Fruit fly (Drosophila melanogaster) whole organism, prepupa: ENCODE results near the gene CG13692.

Source experiments
- Blimp-1 ChIP-seq: fragments of 200-800 bp; sonication (Bioruptor generic); optimal IDR thresholded peaks from 3 replicates; lab custom pipeline; 2017; ENCODE audit warnings: missing biosample characterization, missing genetic modification characterization, mild to moderate bottlenecking, moderate library complexity, missing genetic modification reagents
- CG10669 ChIP-seq: fragments of 200-800 bp; sonication (Bioruptor generic); optimal IDR thresholded peaks from 3 replicates; lab custom pipeline; 2018; ENCODE audit warnings: missing biosample characterization, mild to moderate bottlenecking, missing genetic modification characterization, moderate library complexity
- CG11294 ChIP-seq: fragments of 200-800 bp; sonication (Bioruptor generic); IDR thresholded peaks from 2 replicates; pipeline ENCODE4 v1.3.6; 2022; ENCODE audit warnings: missing biosample characterization, missing genetic modification characterization
- CG11762 ChIP-seq: fragments of 200-800 bp; sonication (Bioruptor generic); optimal IDR thresholded peaks from 3 replicates; lab custom pipeline; 2016; ENCODE audit warnings: missing biosample characterization, missing genetic modification characterization; ENCODE audit not compliant: insufficient read depth
- CG15336 ChIP-seq: fragments of 200-800 bp; sonication (Bioruptor generic); IDR thresholded peaks from 2 replicates; pipeline ENCODE4 v1.3.6; 2022; ENCODE audit warnings: missing biosample characterization, missing genetic modification characterization
- CG1621 ChIP-seq: fragments of 200-800 bp; sonication (Bioruptor generic); optimal IDR thresholded peaks from 3 replicates; lab custom pipeline; 2018; ENCODE audit warnings: missing biosample characterization, mild to moderate bottlenecking, missing genetic modification characterization
- CG3032 ChIP-seq: fragments of 200-800 bp; optimal IDR thresholded peaks from 2 replicates; lab custom pipeline; 2019; ENCODE audit warnings: missing biosample characterization, mild to moderate bottlenecking, missing genetic modification characterization, moderate library complexity
- CG31627 ChIP-seq: fragments of 200-800 bp; sonication (Bioruptor generic); optimal IDR thresholded peaks from 3 replicates; lab custom pipeline; 2016; ENCODE audit warnings: missing biosample characterization, missing genetic modification characterization
- CG34406 ChIP-seq: fragments of 200-800 bp; sonication (Bioruptor generic); optimal IDR thresholded peaks from 3 replicates; lab custom pipeline; 2016; ENCODE audit warnings: missing biosample characterization, missing genetic modification characterization
- CG3919 ChIP-seq: fragments of 200-800 bp; sonication (Bioruptor generic); optimal IDR thresholded peaks from 3 replicates; lab custom pipeline; 2016; ENCODE audit warnings: missing biosample characterization, missing genetic modification characterization
- CG4318 ChIP-seq: fragments of 200-800 bp; sonication (Bioruptor generic); optimal IDR thresholded peaks from 3 replicates; lab custom pipeline; 2017; ENCODE audit warnings: missing biosample characterization, mild to moderate bottlenecking, missing genetic modification characterization
- CG6163 ChIP-seq: fragments of 200-800 bp; sonication (Bioruptor generic); IDR thresholded peaks from 3 replicates; pipeline ENCODE4 v1.3.6; 2022; ENCODE audit warnings: missing biosample characterization, missing genetic modification characterization
- CG6276 ChIP-seq: fragments of 200-800 bp; sonication (Bioruptor generic); optimal IDR thresholded peaks from 2 replicates; lab custom pipeline; 2017; ENCODE audit warnings: missing biosample characterization, mild to moderate bottlenecking, missing genetic modification characterization
- CG6854 ChIP-seq: fragments of 200-800 bp; sonication (Bioruptor generic); optimal IDR thresholded peaks from 2 replicates; lab custom pipeline; 2017; ENCODE audit warnings: missing biosample characterization, mild to moderate bottlenecking, missing genetic modification characterization
- CG8119 ChIP-seq: fragments of 200-800 bp; sonication (Bioruptor generic); IDR thresholded peaks from 3 replicates; pipeline ENCODE4 v1.3.6; 2022; ENCODE audit warnings: missing biosample characterization, missing genetic modification characterization
- CG8319 ChIP-seq: fragments of 200-800 bp; sonication (Bioruptor generic); optimal IDR thresholded peaks from 3 replicates; lab custom pipeline; 2016; ENCODE audit warnings: missing biosample characterization, missing genetic modification characterization
- Eip75B ChIP-seq: fragments of 200-800 bp; sonication (Bioruptor generic); optimal IDR thresholded peaks from 3 replicates; lab custom pipeline; 2016; ENCODE audit warnings: missing biosample characterization, missing genetic modification characterization
- Eip78C ChIP-seq: fragments of 200-800 bp; sonication (Bioruptor generic); peaks from one replicate; lab custom pipeline; 2016; ENCODE audit warnings: missing biosample characterization, missing genetic modification characterization
- Ets96B ChIP-seq: fragments of 200-800 bp; optimal IDR thresholded peaks from 2 replicates; lab custom pipeline; 2019; ENCODE audit warnings: missing biosample characterization, mild to moderate bottlenecking, missing genetic modification characterization, moderate library complexity
- Hr4 ChIP-seq: fragments of 200-800 bp; sonication (Bioruptor generic); optimal IDR thresholded peaks from 3 replicates; lab custom pipeline; 2016; ENCODE audit warnings: missing biosample characterization, missing genetic modification characterization
- Lpt ChIP-seq: fragments of 200-800 bp; sonication (Bioruptor generic); optimal IDR thresholded peaks from 3 replicates; lab custom pipeline; 2016; ENCODE audit warnings: missing biosample characterization, missing genetic modification characterization
- Smox ChIP-seq: fragments of 200-800 bp; sonication (Bioruptor generic); optimal IDR thresholded peaks from 3 replicates; lab custom pipeline; 2016; ENCODE audit warnings: missing biosample characterization, missing genetic modification characterization
- Sox102F ChIP-seq: fragments of 200-800 bp; sonication (Bioruptor generic); optimal IDR thresholded peaks from 2 replicates; lab custom pipeline; 2016; ENCODE audit warnings: missing biosample characterization, mild to moderate bottlenecking, missing genetic modification characterization
- achi ChIP-seq: fragments of 200-800 bp; sonication (Bioruptor generic); optimal IDR thresholded peaks from 3 replicates; lab custom pipeline; 2016; ENCODE audit warnings: missing biosample characterization, missing genetic modification characterization
- acj6 ChIP-seq: fragments of 200-800 bp; sonication (Bioruptor generic); optimal IDR thresholded peaks from 3 replicates; lab custom pipeline; 2016; ENCODE audit warnings: missing biosample characterization, missing genetic modification characterization
- cyc ChIP-seq: fragments of 200-800 bp; sonication (Bioruptor generic); optimal IDR thresholded peaks from 3 replicates; lab custom pipeline; 2016; ENCODE audit warnings: missing biosample characterization, missing genetic modification characterization
- dac ChIP-seq: fragments of 200-800 bp; sonication (Bioruptor generic); optimal IDR thresholded peaks from 2 replicates; lab custom pipeline; 2017; ENCODE audit warnings: missing biosample characterization, mild to moderate bottlenecking, missing genetic modification characterization
- dsx ChIP-seq: fragments of 200-800 bp; optimal IDR thresholded peaks from 3 replicates; lab custom pipeline; 2019; ENCODE audit warnings: missing biosample characterization, mild to moderate bottlenecking, missing genetic modification characterization, moderate library complexity; ENCODE audit not compliant: poor library complexity, severe bottlenecking
- eg ChIP-seq: fragments of 200-800 bp; sonication (Bioruptor generic); IDR thresholded peaks from 3 replicates; pipeline ENCODE4 v1.3.6; 2022; ENCODE audit warnings: missing biosample characterization, missing genetic modification characterization
- esn ChIP-seq: fragments of 200-800 bp; sonication (Bioruptor generic); optimal IDR thresholded peaks from 2 replicates; lab custom pipeline; 2016; ENCODE audit warnings: missing biosample characterization, mild to moderate bottlenecking, missing genetic modification characterization, moderate library complexity
- fd59A ChIP-seq: fragments of 200-800 bp; sonication (Bioruptor generic); optimal IDR thresholded peaks from 2 replicates; lab custom pipeline; 2017; ENCODE audit warnings: missing biosample characterization, mild to moderate bottlenecking, missing genetic modification characterization, missing genetic modification reagents
- fd85E ChIP-seq: fragments of 200-800 bp; sonication (Bioruptor generic); optimal IDR thresholded peaks from 3 replicates; lab custom pipeline; 2016; ENCODE audit warnings: missing biosample characterization, missing genetic modification characterization
- lz ChIP-seq: fragments of 200-800 bp; sonication (Bioruptor generic); optimal IDR thresholded peaks from 3 replicates; lab custom pipeline; 2016; ENCODE audit warnings: missing biosample characterization, missing genetic modification characterization
- salr ChIP-seq, 2 experiments: fragments of 200-800 bp; sonication (Bioruptor generic); optimal IDR thresholded peaks; 3 replicates each; lab custom pipeline; 2016 to 2018; ENCODE audit warnings: missing biosample characterization in 2 of 2, missing genetic modification characterization in 2 of 2, mild to moderate bottlenecking in 1 of 2
- spab ChIP-seq: fragments of 200-800 bp; sonication (Bioruptor generic); optimal IDR thresholded peaks from 2 replicates; lab custom pipeline; 2017; ENCODE audit warnings: missing biosample characterization, mild to moderate bottlenecking, missing genetic modification characterization, missing genetic modification reagents
- ss ChIP-seq, 2 experiments: fragments of 200-800 bp; sonication (Bioruptor generic); optimal IDR thresholded peaks; 2 replicates in 1 of 2; 3 replicates in 1 of 2; lab custom pipeline; 2017 to 2018; ENCODE audit warnings: mild to moderate bottlenecking in 2 of 2, missing biosample characterization in 2 of 2, missing genetic modification characterization in 2 of 2, moderate library complexity in 1 of 2
- svp ChIP-seq: fragments of 200-800 bp; sonication (Bioruptor generic); peaks from one replicate; lab custom pipeline; 2016; ENCODE audit warnings: missing biosample characterization, missing genetic modification characterization
- vri ChIP-seq: fragments of 200-800 bp; sonication (Bioruptor generic); optimal IDR thresholded peaks from 3 replicates; lab custom pipeline; 2016; ENCODE audit warnings: missing biosample characterization, mild to moderate bottlenecking, missing genetic modification characterization

CG13692 gene

DNA sequence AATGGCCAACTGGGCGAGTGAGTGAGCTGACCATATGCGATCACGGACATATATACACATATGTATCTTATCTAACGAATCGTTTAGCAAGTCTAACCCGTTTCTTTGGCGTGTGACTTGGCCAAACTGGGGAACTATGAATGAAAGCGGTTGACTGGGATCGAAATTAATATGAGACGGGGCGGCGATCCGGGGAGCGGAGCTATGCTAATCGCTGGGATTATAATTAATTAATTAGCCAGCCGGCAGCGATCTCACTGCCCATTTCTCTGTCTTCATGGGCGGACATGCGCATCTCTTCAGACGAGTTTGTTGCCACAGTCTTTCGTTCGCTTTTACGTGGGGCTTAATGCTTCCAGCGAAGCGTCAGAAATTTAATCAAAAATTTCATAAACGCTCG is 29.0 kb upstream of the CG13692 start:
- TF ChIP-seq acj6 (GFP tag; lab: Kevin White, UChicago) (no peak), CG6276 (GFP tag; lab: Kevin White, UChicago) (no peak), Sox102F (GFP tag; lab: Kevin White, UChicago) (no peak), fd85E (GFP tag; lab: Kevin White, UChicago) (no peak), CG8319 (GFP tag; lab: Kevin White, UChicago) (no peak), CG3032 (tag; lab: Kevin White, UChicago) (no peak), CG34406 (GFP tag; lab: Kevin White, UChicago) (no peak), eg (GFP tag; lab: Robert Waterston, UW) (no peak)

dm6 chr2L:395366-396117 is 26.0 kb upstream of the CG13692 start:
- TF ChIP-seq Eip78C (GFP tag; lab: Kevin White, UChicago) (peak; percentile 9), CG6163 (GFP tag; lab: Robert Waterston, UW) (no peak), dsx (GFP tag; lab: Kevin White, UChicago) (peak; percentile 63)

DNA sequence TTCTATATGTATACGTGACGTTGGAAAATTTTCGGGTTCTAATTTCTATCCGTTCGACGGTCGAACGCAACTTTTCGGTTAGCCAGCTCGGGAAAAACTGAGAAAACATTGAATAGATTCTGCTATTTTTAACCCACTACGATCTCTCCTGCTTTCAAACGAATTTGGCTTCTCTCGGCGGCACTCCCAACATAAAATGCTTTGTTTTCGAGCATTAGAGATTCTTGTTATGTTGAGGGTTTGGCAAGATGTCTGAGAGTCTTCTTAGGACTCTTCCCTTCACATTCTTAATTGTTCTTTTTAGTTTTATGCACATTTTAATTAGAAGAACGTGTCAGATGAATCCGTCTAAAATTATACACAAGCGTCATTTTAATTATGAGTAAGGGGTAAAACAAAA is 19.5 kb upstream of the CG13692 start, which contains the start of gene CG4213:
Gene CG4213, minus strand, starts transcription at position 101 of the 400 bp plus-strand sequence.
- TF ChIP-seq CG3919 (GFP tag; lab: Kevin White, UChicago): no peak
- TF ChIP-seq dsx (GFP tag; lab: Kevin White, UChicago): no peak
- TF ChIP-seq spab: no peak
- no peak for TF ChIP-seq CG31627 (GFP tag; lab: Kevin White, UChicago)
- no peak for TF ChIP-seq Blimp-1 (GFP tag; lab: Kevin White, UChicago)
- no peak for TF ChIP-seq achi (GFP tag; lab: Kevin White, UChicago)
- no peak for TF ChIP-seq CG8319 (GFP tag; lab: Kevin White, UChicago)
- TF ChIP-seq cyc: no peak
- no peak for TF ChIP-seq Ets96B (tag; lab: Kevin White, UChicago)
- TF ChIP-seq Eip75B (GFP tag; lab: Kevin White, UChicago): no peak
- TF ChIP-seq fd59A (GFP tag; lab: Kevin White, UChicago): no peak
- TF ChIP-seq Lpt (GFP tag; lab: Kevin White, UChicago): no peak
- TF ChIP-seq CG6276 (GFP tag; lab: Kevin White, UChicago): no peak
- no peak for TF ChIP-seq Smox (GFP tag; lab: Kevin White, UChicago)
- TF ChIP-seq Eip78C (GFP tag; lab: Kevin White, UChicago): no peak

DNA sequence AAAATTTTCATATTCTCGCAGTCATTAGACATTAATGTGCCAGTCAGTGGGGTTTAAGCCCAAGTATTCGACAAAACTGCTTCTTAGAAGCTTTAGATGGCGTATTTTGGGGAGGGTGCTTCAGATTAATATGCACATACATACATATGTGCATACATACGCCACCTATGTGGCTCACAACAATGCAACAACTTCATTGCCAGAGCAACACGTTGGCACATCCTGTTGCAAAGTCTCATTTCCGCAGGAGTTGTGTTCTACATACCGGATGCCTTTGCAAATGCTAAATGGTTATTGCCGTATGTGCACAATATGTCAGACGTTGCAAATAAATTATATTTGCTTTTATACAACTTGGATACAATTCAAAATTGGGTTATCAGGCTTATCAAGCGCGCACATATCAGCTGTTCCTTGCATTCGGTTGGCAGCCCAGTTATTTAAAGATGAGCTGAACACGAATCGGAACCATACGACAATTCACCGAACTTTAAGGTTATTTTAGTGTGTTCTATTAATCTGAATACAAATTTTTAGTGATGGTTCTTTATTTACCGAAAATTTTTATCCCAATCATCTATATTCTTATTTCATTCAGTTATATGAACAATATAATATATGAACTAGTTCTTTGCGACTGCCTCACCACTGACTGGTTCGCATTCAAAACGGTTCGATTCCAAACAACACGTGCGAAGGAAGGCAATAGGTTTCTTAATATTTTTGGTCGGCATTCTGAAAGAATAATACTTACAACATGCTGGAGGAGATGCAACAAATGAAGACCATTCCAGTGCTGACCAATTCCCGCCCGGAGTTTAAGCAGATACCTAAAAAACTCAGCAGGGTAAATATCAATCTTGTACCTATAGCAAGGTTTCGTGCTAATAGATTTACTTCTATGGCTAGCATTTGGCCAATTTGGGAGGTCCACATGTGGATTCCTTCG is 17.7 kb upstream of the CG13692 start, which contains the start of gene Polr1B:
Gene Polr1B, plus strand, starts transcription at position 659 of the 949 bp plus-strand sequence.
- no peak for TF ChIP-seq CG6854 (GFP tag; lab: Kevin White, UChicago)
- peak; percentile 36 for TF ChIP-seq esn (GFP tag; lab: Kevin White, UChicago)
- TF ChIP-seq CG6163 (GFP tag; lab: Robert Waterston, UW): peak; percentile 33; the same call in 1 of the 3 replicates
- peak; percentile 13 for TF ChIP-seq lz (GFP tag; lab: Kevin White, UChicago)

DNA sequence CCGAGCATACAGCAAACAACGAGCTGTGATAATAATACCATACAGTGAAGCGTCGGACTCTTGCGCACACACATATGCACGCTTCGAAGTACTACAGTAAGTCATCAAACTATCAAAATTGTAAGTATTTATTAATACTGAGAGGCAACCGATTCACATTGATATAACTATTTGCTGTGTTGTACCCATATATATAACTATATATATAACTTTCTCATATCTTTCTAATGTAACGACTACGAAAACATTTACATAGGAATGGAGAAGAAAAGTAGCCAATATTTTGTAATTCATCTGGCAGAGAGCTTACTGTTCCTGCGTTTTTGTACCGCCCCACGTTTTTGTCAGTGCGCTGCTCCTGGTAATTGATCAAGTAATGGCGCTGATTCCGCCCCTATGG is 8.6 kb upstream of the CG13692 start:
- TF ChIP-seq CG15336: peak; percentile 66
- peak in 1 of 2 experiments; percentile 41 for TF ChIP-seq salr (GFP tag; optimal IDR thresholded peaks at IDR 0.05; lab: Kevin White, UChicago)
- peak; percentile 22 for TF ChIP-seq fd59A (GFP tag; lab: Kevin White, UChicago)
- no peak for TF ChIP-seq CG6276 (GFP tag; lab: Kevin White, UChicago)
- no peak for TF ChIP-seq Eip75B (GFP tag; lab: Kevin White, UChicago)
- TF ChIP-seq CG3032 (tag; lab: Kevin White, UChicago): peak; percentile 42
- TF ChIP-seq ss (GFP tag; optimal IDR thresholded peaks at IDR 0.05; lab: Kevin White, UChicago): no peak
- TF ChIP-seq CG1621 (tag; lab: Kevin White, UChicago): no peak
- TF ChIP-seq CG11294: peak; percentile 14; the same call in 1 of the 2 replicates
- no peak for TF ChIP-seq vri (GFP tag; lab: Kevin White, UChicago)
- TF ChIP-seq CG4318 (GFP tag; lab: Kevin White, UChicago): no peak
- TF ChIP-seq CG10669: no peak
- no peak for TF ChIP-seq CG8319 (GFP tag; lab: Kevin White, UChicago)
- TF ChIP-seq svp (GFP tag; lab: Kevin White, UChicago): no peak
- peak; percentile 26 for TF ChIP-seq CG11762 (GFP tag; lab: Kevin White, UChicago)
- TF ChIP-seq Hr4 (GFP tag; lab: Kevin White, UChicago): peak; percentile 81
- TF ChIP-seq dac (GFP tag; lab: Kevin White, UChicago): peak; percentile 3
- TF ChIP-seq CG8119 (GFP tag; lab: Robert Waterston, UW): peak; percentile 70
